Fruit fly (Drosophila melanogaster): Measurements from ENCODE around the gene CG9119.

The CG9119 gene

dm6 chr3L:1247627-1248295, 43.2 kb upstream of the CG9119 start, which contains the start of the genes Psf1 and Sac1 (continued):
- no peak for TF ChIP-seq Usf (GFP tag; optimal IDR thresholded peaks at IDR 0.05)
- TF ChIP-seq CG11093 (GFP tag; IDR thresholded peaks at IDR 0.05), result no peak
- TF ChIP-seq Vsx1 (GFP tag; optimal IDR thresholded peaks at IDR 0.05), result no peak
- no peak for TF ChIP-seq CG6683 (GFP tag; optimal IDR thresholded peaks at IDR 0.05)
- no peak for TF ChIP-seq fd96Cb (tag; optimal IDR thresholded peaks at IDR 0.05)
- TF ChIP-seq CG30403 (GFP tag; optimal IDR thresholded peaks at IDR 0.05), result peak; percentile 64
- no peak for TF ChIP-seq CG13123 (GFP tag; optimal IDR thresholded peaks at IDR 0.05)
- TF ChIP-seq CG12219 (GFP tag; optimal IDR thresholded peaks at IDR 0.05), result no peak
- TF ChIP-seq Xrp1 (GFP tag; IDR thresholded peaks at IDR 0.05), result peak; percentile 45; the same call in 1 of the 2 replicates
- peak; percentile 49 to 63 for TF ChIP-seq chif (GFP tag; optimal IDR thresholded peaks at IDR 0.05)
- TF ChIP-seq Bdp1 (GFP tag; optimal IDR thresholded peaks at IDR 0.05), result peak; percentile 31
- no peak for TF ChIP-seq CG31388 (GFP tag; optimal IDR thresholded peaks at IDR 0.05)
- TF ChIP-seq ham (GFP tag; IDR thresholded peaks at IDR 0.05), result no peak
- peak; percentile 51 for TF ChIP-seq CG9215 (GFP tag; IDR thresholded peaks at IDR 0.05)
- no peak for TF ChIP-seq CG13894 (tag; optimal IDR thresholded peaks at IDR 0.05)
- no peak for TF ChIP-seq CG11560 (tag; IDR thresholded peaks at IDR 0.05)
- TF ChIP-seq pfk (GFP tag; optimal IDR thresholded peaks at IDR 0.05), result no peak
- no peak for TF ChIP-seq CG15479 (GFP tag; optimal IDR thresholded peaks at IDR 0.05)
- TF ChIP-seq zf30C (GFP tag; optimal IDR thresholded peaks at IDR 0.05), result no peak
- peak; percentile 91 for TF ChIP-seq ssp (GFP tag; IDR thresholded peaks at IDR 0.05)
- peak; percentile 32 for TF ChIP-seq Sox102F (GFP tag; optimal IDR thresholded peaks at IDR 0.05)
- no peak for TF ChIP-seq CG11696 (GFP tag; IDR thresholded peaks at IDR 0.05)
- TF ChIP-seq sisA (GFP tag; IDR thresholded peaks at IDR 0.05), result peak; percentile 58
- no peak for TF ChIP-seq ems (GFP tag; optimal IDR thresholded peaks at IDR 0.05)
- TF ChIP-seq usp (GFP tag; optimal IDR thresholded peaks at IDR 0.05), result no peak
- TF ChIP-seq gt (GFP tag; IDR thresholded peaks at IDR 0.05), result no peak
- no peak for TF ChIP-seq CG2712 (tag; optimal IDR thresholded peaks at IDR 0.05)
- no peak for TF ChIP-seq tio (GFP tag; optimal IDR thresholded peaks at IDR 0.05)
- no peak for TF ChIP-seq wdn (GFP tag; IDR thresholded peaks at IDR 0.05)
- peak; percentile 68 for TF ChIP-seq bbx (GFP tag; IDR thresholded peaks at IDR 0.05; ENCODE audit: partially characterized antibody)
- no peak for TF ChIP-seq bigmax (GFP tag; optimal IDR thresholded peaks at IDR 0.05)
- TF ChIP-seq CG11085 (GFP tag; IDR thresholded peaks at IDR 0.05), result no peak; the same call in 1 of the 2 replicates
- TF ChIP-seq fd64A (GFP tag; optimal IDR thresholded peaks at IDR 0.05), result no peak
- peak; percentile 77 for TF ChIP-seq pzg (GFP tag; optimal IDR thresholded peaks at IDR 0.05)
- 0 out of 2 replicates have a peak, but pooled peaks have one; percentile 15 for TF ChIP-seq E2f2 (GFP tag; IDR thresholded peaks at IDR 0.05)
- peak; percentile 74 for TF ChIP-seq CG17802 (tag; optimal IDR thresholded peaks at IDR 0.05)
- TF ChIP-seq sob (GFP tag; IDR thresholded peaks at IDR 0.05), result no peak; the same call in 1 of the 2 replicates
- no peak for TF ChIP-seq az2 (GFP tag; optimal IDR thresholded peaks at IDR 0.05)
- no peak for TF ChIP-seq CG8478 (optimal IDR thresholded peaks at IDR 0.05)
- no peak for TF ChIP-seq kay (GFP tag; optimal IDR thresholded peaks at IDR 0.05)
- no peak for TF ChIP-seq CG8290 (GFP tag; optimal IDR thresholded peaks at IDR 0.05)
- peak in 1 of 2 experiments; percentile 27 for TF ChIP-seq CG8290 (tag; optimal IDR thresholded peaks at IDR 0.05)
- TF ChIP-seq CG15011 (GFP tag; optimal IDR thresholded peaks at IDR 0.05), result no peak
- no peak for TF ChIP-seq gce (GFP tag; IDR thresholded peaks at IDR 0.05)
- peak; percentile 5 for TF ChIP-seq D (optimal IDR thresholded peaks at IDR 0.05)
- TF ChIP-seq D (GFP tag; optimal IDR thresholded peaks at IDR 0.05), result no peak
- peak; percentile 91 for TF ChIP-seq Doc3 (GFP tag; IDR thresholded peaks at IDR 0.05; ENCODE audit: partially characterized antibody)
- no peak for TF ChIP-seq Hey (tag; optimal IDR thresholded peaks at IDR 0.05)
- peak; percentile 71 for TF ChIP-seq Lhr (GFP tag; optimal IDR thresholded peaks at IDR 0.05)
- TF ChIP-seq CG10543 (GFP tag; optimal IDR thresholded peaks at IDR 0.05), result no peak
- TF ChIP-seq NK7.1 (GFP tag; optimal IDR thresholded peaks at IDR 0.05), result no peak
- TF ChIP-seq CG8281 (tag; optimal IDR thresholded peaks at IDR 0.05), result no peak
